Worm (Caenorhabditis elegans): ENCODE results near the gene bet-2.

The bet-2 gene

ce11 chrX:10555189-10555964 is 13.7 kb upstream of the bet-2 start, which contains the start of gene syd-2 (continued):
- TF ChIP-seq sma-3 (GFP tag; optimal IDR thresholded peaks at IDR 0.05), result peak; percentile 33
- peak; percentile 51 for TF ChIP-seq snpc-4 (tag; optimal IDR thresholded peaks at IDR 0.05)
- peak; percentile 46 for TF ChIP-seq nhr-21 (tag; optimal IDR thresholded peaks at IDR 0.05)
- TF ChIP-seq ceh-82 (tag; optimal IDR thresholded peaks at IDR 0.05), result peak; percentile 8
- TF ChIP-seq ZK546.5 (tag; optimal IDR thresholded peaks at IDR 0.05), result no peak
- TF ChIP-seq nhr-77 (tag; optimal IDR thresholded peaks at IDR 0.05), result peak; percentile 20
- peak; percentile 80 for TF ChIP-seq C34F6.9 (tag; optimal IDR thresholded peaks at IDR 0.05)
- TF ChIP-seq sem-4 (tag; optimal IDR thresholded peaks at IDR 0.05), result peak; percentile 89
- peak; percentile 74 for TF ChIP-seq crh-2 (tag; optimal IDR thresholded peaks at IDR 0.05)
- TF ChIP-seq nhr-237 (tag; optimal IDR thresholded peaks at IDR 0.05), result no peak
- peak; percentile 67 for TF ChIP-seq mab-5 (tag; optimal IDR thresholded peaks at IDR 0.05)
- no peak for TF ChIP-seq ztf-11 (tag; optimal IDR thresholded peaks at IDR 0.05)
- no peak for TF ChIP-seq R02D3.7 (tag; optimal IDR thresholded peaks at IDR 0.05)
- TF ChIP-seq nhr-10 (tag; optimal IDR thresholded peaks at IDR 0.05), result no peak
- no peak for TF ChIP-seq elt-3 (tag; optimal IDR thresholded peaks at IDR 0.05)
- no peak for TF ChIP-seq ama-1 (optimal IDR thresholded peaks at IDR 0.05)
- TF ChIP-seq alr-1 (tag; optimal IDR thresholded peaks at IDR 0.05), result peak; percentile 98
- peak; percentile 54 for TF ChIP-seq ceh-16 (tag; optimal IDR thresholded peaks at IDR 0.05)

ce11 chrX:10556764-10557163 is 12.3 kb upstream of the bet-2 start:
- TF ChIP-seq snpc-4 (tag; optimal IDR thresholded peaks at IDR 0.05), result no peak
- no peak for TF ChIP-seq unc-62 (GFP tag; optimal IDR thresholded peaks at IDR 0.05)
- no peak for TF ChIP-seq lsy-2 (tag; optimal IDR thresholded peaks at IDR 0.05)
- no peak for TF ChIP-seq F13H6.1 (tag; optimal IDR thresholded peaks at IDR 0.05)

DNA sequence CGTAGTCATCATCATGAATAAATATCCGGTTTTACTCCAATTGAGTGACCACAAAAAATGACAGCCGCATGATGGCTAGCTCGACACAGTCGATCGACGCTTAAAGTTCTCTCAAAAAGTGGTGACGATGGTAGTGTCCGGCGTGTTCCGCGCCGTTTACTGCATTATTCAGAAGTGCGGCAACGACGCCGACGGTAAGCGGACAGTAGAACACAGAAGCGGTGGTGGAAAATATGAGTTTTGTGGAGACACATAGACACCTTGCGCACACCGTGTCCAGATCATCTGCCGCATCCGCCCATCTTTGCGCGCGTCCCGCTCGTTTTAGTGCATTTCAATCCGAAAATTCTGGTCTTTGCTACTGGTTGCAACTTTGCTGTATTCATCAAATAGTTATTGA is 9.9 kb upstream of the bet-2 start, which contains the start of gene F59F5.7:
Gene F59F5.7 (plus strand): TSS at position 301 of the 400 bp plus-strand sequence.
- TF ChIP-seq nhr-237 (tag; optimal IDR thresholded peaks at IDR 0.05) (no peak), ztf-11 (tag; optimal IDR thresholded peaks at IDR 0.05) (no peak), gmeb-1 (tag; optimal IDR thresholded peaks at IDR 0.05) (no peak), nhr-23 (tag; optimal IDR thresholded peaks at IDR 0.05) (no peak), egl-27 (tag; optimal IDR thresholded peaks at IDR 0.05) (no peak), ceh-16 (tag; optimal IDR thresholded peaks at IDR 0.05) (no peak), sem-4 (tag; optimal IDR thresholded peaks at IDR 0.05) (no peak), unc-55 (GFP tag; optimal IDR thresholded peaks at IDR 0.05) (no peak), nhr-77 (tag; optimal IDR thresholded peaks at IDR 0.05) (no peak), sma-3 (GFP tag; optimal IDR thresholded peaks at IDR 0.05) (no peak)

DNA sequence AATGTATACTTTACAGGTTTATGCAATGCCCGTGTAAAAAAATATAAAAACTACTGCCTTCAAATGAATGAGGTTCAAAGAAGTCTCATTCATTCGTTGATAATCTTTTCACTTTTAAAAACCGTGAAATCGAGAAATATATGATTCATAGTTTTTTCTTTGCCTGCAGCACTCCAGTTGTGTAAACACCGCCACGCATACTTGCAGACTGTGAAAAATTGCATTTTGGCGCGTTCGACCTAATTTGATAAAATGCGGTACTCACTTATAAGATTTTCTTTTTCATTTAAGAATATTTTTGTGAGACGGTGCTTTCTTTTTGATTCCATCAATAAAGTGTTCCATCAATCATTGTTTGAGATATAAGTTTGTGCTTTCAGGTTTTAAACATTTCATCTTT is 2.3 kb upstream of the bet-2 start:
- TF ChIP-seq lsy-2 (tag; optimal IDR thresholded peaks at IDR 0.05) (peak in 1 of 2 experiments; percentile 54), gmeb-1 (tag; optimal IDR thresholded peaks at IDR 0.05) (peak; percentile 48), ceh-16 (tag; optimal IDR thresholded peaks at IDR 0.05) (no peak), fos-1 (tag; optimal IDR thresholded peaks at IDR 0.05) (peak; percentile 56), crh-2 (tag; optimal IDR thresholded peaks at IDR 0.05) (peak; percentile 56), C34F6.9 (tag; optimal IDR thresholded peaks at IDR 0.05) (peak; percentile 33), ama-1 (optimal IDR thresholded peaks at IDR 0.05) (no peak), nhr-129 (tag; optimal IDR thresholded peaks at IDR 0.05) (peak; percentile 24), unc-55 (GFP tag; optimal IDR thresholded peaks at IDR 0.05) (peak; percentile 74), elt-1 (tag; optimal IDR thresholded peaks at IDR 0.05) (no peak), blmp-1 (tag; optimal IDR thresholded peaks at IDR 0.05; ENCODE audit: insufficient read depth) (peak; percentile 30), lin-13 (GFP tag; optimal IDR thresholded peaks at IDR 0.05) (peak; percentile 9), F13H6.1 (tag; optimal IDR thresholded peaks at IDR 0.05) (peak; percentile 7), sma-9 (GFP tag; optimal IDR thresholded peaks at IDR 0.05) (peak; percentile 37), sma-9 (tag; optimal IDR thresholded peaks at IDR 0.05) (no peak)

DNA sequence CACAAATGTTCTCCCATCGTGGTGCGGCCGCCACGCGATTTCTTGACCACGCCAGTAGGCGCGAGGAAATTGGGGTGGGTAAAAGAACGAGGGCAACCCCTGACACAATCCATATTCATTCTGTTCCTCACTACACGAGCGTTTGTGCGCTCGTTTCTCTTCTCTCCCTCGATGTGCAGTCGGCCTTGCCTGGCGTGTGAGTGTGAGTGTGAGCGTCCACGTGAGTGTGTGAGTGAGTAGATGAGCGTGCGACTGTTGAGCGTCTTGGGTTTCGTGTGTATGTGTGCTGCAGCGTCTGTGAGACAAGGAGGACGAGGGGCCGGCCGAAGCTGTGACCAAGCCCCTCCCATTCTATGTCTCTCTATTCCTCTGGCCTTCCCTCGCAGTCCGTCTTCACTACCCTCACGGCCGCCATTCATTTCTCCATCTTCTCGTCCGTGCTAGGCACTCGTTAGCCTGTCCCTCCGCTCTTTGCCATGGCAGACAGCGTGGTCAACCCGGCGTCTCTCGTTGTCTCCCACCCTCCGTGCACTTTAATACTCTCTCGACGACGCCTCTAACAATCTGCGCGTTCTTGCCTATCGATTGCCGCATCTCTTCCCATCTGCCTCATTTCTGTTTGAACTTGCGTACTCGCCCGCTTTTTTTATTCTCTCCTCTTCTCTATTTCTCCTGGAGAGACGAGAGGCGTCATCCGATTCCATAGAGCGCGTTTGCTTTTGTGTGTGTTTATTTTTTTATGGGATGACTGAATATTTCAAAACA is 506 bp upstream of the bet-2 start:
- peak; percentile 80 for TF ChIP-seq lin-11 (tag; optimal IDR thresholded peaks at IDR 0.05)
- TF ChIP-seq ZK546.5 (tag; optimal IDR thresholded peaks at IDR 0.05), result peak; percentile 38
- peak; percentile 75 for TF ChIP-seq nhr-10 (tag; optimal IDR thresholded peaks at IDR 0.05)
- TF ChIP-seq aly-2 (tag; optimal IDR thresholded peaks at IDR 0.05), result no peak
- no peak for TF ChIP-seq ztf-1 (GFP tag; conservative IDR thresholded peaks at IDR 0.05)
- TF ChIP-seq elt-1 (tag; optimal IDR thresholded peaks at IDR 0.05), result no peak
- peak; percentile 92 for TF ChIP-seq ama-1 (optimal IDR thresholded peaks at IDR 0.05)
- peak; percentile 47 for TF ChIP-seq skn-1 (tag; optimal IDR thresholded peaks at IDR 0.05)
- peak; percentile 68 for TF ChIP-seq nhr-11 (tag; optimal IDR thresholded peaks at IDR 0.05)
- peak; percentile 29 for TF ChIP-seq blmp-1 (tag; optimal IDR thresholded peaks at IDR 0.05; ENCODE audit: insufficient read depth)
- peak; percentile 53 for TF ChIP-seq ztf-4 (tag; optimal IDR thresholded peaks at IDR 0.05)
- TF ChIP-seq alr-1 (tag; optimal IDR thresholded peaks at IDR 0.05), result peak; percentile 81
- TF ChIP-seq C34F6.9 (tag; optimal IDR thresholded peaks at IDR 0.05), result peak; percentile 95
- TF ChIP-seq unc-39 (tag; optimal IDR thresholded peaks at IDR 0.05), result peak; percentile 78
- peak; percentile 84 for TF ChIP-seq zag-1 (tag; optimal IDR thresholded peaks at IDR 0.05)
- TF ChIP-seq nhr-237 (tag; optimal IDR thresholded peaks at IDR 0.05), result peak; percentile 66
- TF ChIP-seq mdl-1 (tag; optimal IDR thresholded peaks at IDR 0.05), result peak; percentile 86 to 98
- peak; percentile 87 for TF ChIP-seq fos-1 (tag; optimal IDR thresholded peaks at IDR 0.05)
- peak; percentile 59 for TF ChIP-seq snpc-4 (tag; optimal IDR thresholded peaks at IDR 0.05)
- TF ChIP-seq lin-13 (GFP tag; optimal IDR thresholded peaks at IDR 0.05), result peak; percentile 88
- TF ChIP-seq nhr-129 (tag; optimal IDR thresholded peaks at IDR 0.05), result peak; percentile 91

Data from whole organism, L2 larva.